Worm (Caenorhabditis elegans): ENCODE data around the gene Y57G11C.51.

ce11 chrIV:14757786-14758185, 16.6 kb downstream of the Y57G11C.51 start:
- no peak for TF ChIP-seq ahr-1 (tag; optimal IDR thresholded peaks at IDR 0.05)
- no peak for TF ChIP-seq unc-55 (GFP tag; optimal IDR thresholded peaks at IDR 0.05)
- TF ChIP-seq unc-86 (tag; optimal IDR thresholded peaks at IDR 0.05), result no peak

All from whole organism, late embryonic.